Fruit fly (Drosophila melanogaster): ENCODE results near the gene Cpr62Bb.

Gene Cpr62Bb

dm6 chr3L:1802802-1803201, 32.2 kb downstream of the Cpr62Bb start, which contains the start of the genes JTBR and CG42676 (continued):
- no peak for TF ChIP-seq sqz (GFP tag; optimal IDR thresholded peaks at IDR 0.05)
- TF ChIP-seq Side (GFP tag; optimal IDR thresholded peaks at IDR 0.05), result peak; percentile 52
- TF ChIP-seq yki (optimal IDR thresholded peaks at IDR 0.05), result no peak
- TF ChIP-seq Med (GFP tag), result peak; percentile 81
- TF ChIP-seq ara (GFP tag; IDR thresholded peaks at IDR 0.05), result no peak
- TF ChIP-seq Lpt (GFP tag; optimal IDR thresholded peaks at IDR 0.05), result no peak
- peak; percentile 53; the same call in 1 of the 2 replicates for TF ChIP-seq inv (GFP tag; IDR thresholded peaks at IDR 0.05; ENCODE audit: partially characterized antibody)
- no peak for TF ChIP-seq trh (GFP tag; optimal IDR thresholded peaks at IDR 0.05)
- no peak for TF ChIP-seq Rx (GFP tag; IDR thresholded peaks at IDR 0.05)
- no peak for TF ChIP-seq Nf-YA (GFP tag; IDR thresholded peaks at IDR 0.05)
- TF ChIP-seq Awh (GFP tag; IDR thresholded peaks at IDR 0.05), result no peak
- TF ChIP-seq Tbp (GFP tag; optimal IDR thresholded peaks at IDR 0.05), result no peak
- TF ChIP-seq CG7745 (tag; optimal IDR thresholded peaks at IDR 0.05), result no peak
- TF ChIP-seq CG9876 (GFP tag; optimal IDR thresholded peaks at IDR 0.05), result no peak
- no peak for TF ChIP-seq grn (GFP tag; optimal IDR thresholded peaks at IDR 0.05)
- no peak for TF ChIP-seq CG2199 (GFP tag; IDR thresholded peaks at IDR 0.05)
- TF ChIP-seq Hr78 (GFP tag; optimal IDR thresholded peaks at IDR 0.05), result no peak
- TF ChIP-seq crol (GFP tag; IDR thresholded peaks at IDR 0.05), result no peak
- TF ChIP-seq E2f2 (GFP tag; IDR thresholded peaks at IDR 0.05), result no peak
- TF ChIP-seq CG10267 (tag; optimal IDR thresholded peaks at IDR 0.05), result peak; percentile 53
- TF ChIP-seq Oli (tag; optimal IDR thresholded peaks at IDR 0.05), result no peak
- TF ChIP-seq exex (tag; optimal IDR thresholded peaks at IDR 0.05), result peak; percentile 36
- peak; percentile 40 for TF ChIP-seq CG4617 (GFP tag; optimal IDR thresholded peaks at IDR 0.05; ENCODE audit: borderline replicate concordance)
- TF ChIP-seq prd (optimal IDR thresholded peaks at IDR 0.05), result no peak
- 0 out of 3 replicates have a peak, but pooled peaks have one; percentile 18 for TF ChIP-seq prd (GFP tag; IDR thresholded peaks at IDR 0.05)
- TF ChIP-seq mirr (GFP tag; optimal IDR thresholded peaks at IDR 0.05), result no peak
- TF ChIP-seq sd (tag; optimal IDR thresholded peaks at IDR 0.05), result no peak
- peak; percentile 100 for TF ChIP-seq CG15514 (GFP tag; optimal IDR thresholded peaks at IDR 0.05)
- TF ChIP-seq CG8089 (GFP tag; optimal IDR thresholded peaks at IDR 0.05), result no peak
- TF ChIP-seq CG9609 (GFP tag; optimal IDR thresholded peaks at IDR 0.05), result no peak
- no peak for TF ChIP-seq ash1 (GFP tag; optimal IDR thresholded peaks at IDR 0.05)
- TF ChIP-seq CG9797 (GFP tag; optimal IDR thresholded peaks at IDR 0.05), result peak; percentile 87
- TF ChIP-seq CG3163 (GFP tag; optimal IDR thresholded peaks at IDR 0.05), result no peak
- TF ChIP-seq CG6765 (GFP tag; optimal IDR thresholded peaks at IDR 0.05), result no peak
- peak; percentile 71 for TF ChIP-seq sens (GFP tag)
- no peak for TF ChIP-seq Blimp-1 (GFP tag; optimal IDR thresholded peaks at IDR 0.05)
- peak in 1 of 3 experiments; percentile 21 for TF ChIP-seq Stat92E (GFP tag; optimal IDR thresholded peaks at IDR 0.05)
- no peak for TF ChIP-seq corto (GFP tag; optimal IDR thresholded peaks at IDR 0.05)
- peak; percentile 34 for TF ChIP-seq CG2116 (GFP tag; optimal IDR thresholded peaks at IDR 0.05)
- TF ChIP-seq CG12299 (tag; optimal IDR thresholded peaks at IDR 0.05), result no peak
- no peak for TF ChIP-seq CG10274 (GFP tag; optimal IDR thresholded peaks at IDR 0.05)
- TF ChIP-seq bcd (GFP tag; optimal IDR thresholded peaks at IDR 0.05), result no peak
- peak; percentile 3 for TF ChIP-seq dmrt11E (tag; optimal IDR thresholded peaks at IDR 0.05)
- TF ChIP-seq HLH54F (GFP tag; optimal IDR thresholded peaks at IDR 0.05), result no peak
- peak; percentile 52 for TF ChIP-seq Scr (GFP tag; IDR thresholded peaks at IDR 0.05; ENCODE audit: partially characterized antibody)
- TF ChIP-seq pzg (GFP tag; optimal IDR thresholded peaks at IDR 0.05), result peak; percentile 65
- no peak for TF ChIP-seq ato (GFP tag; IDR thresholded peaks at IDR 0.05; ENCODE audit: partially characterized antibody)
- TF ChIP-seq ewg (GFP tag; optimal IDR thresholded peaks at IDR 0.05), result no peak
- no peak for TF ChIP-seq gt (GFP tag; IDR thresholded peaks at IDR 0.05)
- TF ChIP-seq Hand (GFP tag; optimal IDR thresholded peaks at IDR 0.05), result no peak
- no peak for TF ChIP-seq al (GFP tag; IDR thresholded peaks at IDR 0.05)
